Worm (Caenorhabditis elegans) whole organism, L2 larva: ENCODE data around the gene str-76.
"Not testable (repeated sequence)": the region's sequence is repeated elsewhere in the genome, so short reads cannot be mapped to it uniquely, and the experiment has no call there.

ENCODE experiments used
- aly-2 ChIP-seq: fragments of 150-350 bp; optimal IDR thresholded peaks from 2 replicates; lab custom pipeline; 2014; ENCODE audit warnings: missing biosample characterization, missing genetic modification characterization
- elt-1 ChIP-seq: fragments of 150-350 bp; optimal IDR thresholded peaks from 2 replicates; lab custom pipeline; 2014; ENCODE audit warnings: missing biosample characterization, missing genetic modification characterization
- gmeb-1 ChIP-seq: fragments of 150-350 bp; optimal IDR thresholded peaks from 2 replicates; lab custom pipeline; 2014; ENCODE audit warnings: missing biosample characterization, missing genetic modification characterization
- lin-11 ChIP-seq: fragments of 150-350 bp; sonication (generic microtip); optimal IDR thresholded peaks from 2 replicates; lab custom pipeline; 2014; ENCODE audit warnings: missing biosample characterization, missing genetic modification characterization, inconsistent platforms, mixed read lengths
- lin-39 ChIP-seq: fragments of 150-350 bp; optimal IDR thresholded peaks from 2 replicates; lab custom pipeline; 2014; ENCODE audit warnings: missing biosample characterization, missing genetic modification reagents, missing genetic modification characterization
- nhr-6 ChIP-seq: fragments of 150-350 bp; optimal IDR thresholded peaks from 2 replicates; lab custom pipeline; 2014; ENCODE audit warnings: missing biosample characterization, missing genetic modification characterization
- sma-3 ChIP-seq: sonication (generic microtip); optimal IDR thresholded peaks from 2 replicates; lab custom pipeline; 2016; ENCODE audit warnings: missing genetic modification reagents, missing genetic modification characterization, missing compliant biosample characterization
- ztf-11 ChIP-seq: sonication (generic microtip); optimal IDR thresholded peaks from 2 replicates; lab custom pipeline; 2017; ENCODE audit warnings: missing biosample characterization, missing genetic modification characterization

str-76 gene

DNA sequence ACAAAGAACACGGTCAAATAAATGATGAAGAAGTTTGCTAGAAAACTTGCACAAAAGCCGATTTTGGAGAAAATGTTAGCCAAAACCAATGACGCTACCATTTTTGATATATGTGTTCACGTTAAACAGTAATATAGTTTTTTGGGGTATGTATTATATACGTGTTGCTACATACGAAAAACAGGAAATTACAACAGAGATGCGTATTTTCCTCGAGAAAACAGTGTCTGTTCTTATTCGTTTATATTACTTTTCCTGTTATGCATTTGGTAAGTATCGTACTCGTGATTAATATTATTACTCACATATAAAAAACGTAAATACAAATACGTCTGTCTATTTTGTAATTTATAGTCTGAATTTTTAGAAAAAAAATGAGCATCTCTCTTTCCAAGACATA, at the start of gene str-76:
Gene str-76 (minus strand): TSS at position 101 of the 400 bp plus-strand sequence.
- TF ChIP-seq sma-3 (GFP tag; lab: Kevin White, UChicago); nhr-6 (tag; lab: Kevin White, UChicago); ztf-11 (tag; lab: Kevin White, UChicago): not testable (repeated sequence)

DNA sequence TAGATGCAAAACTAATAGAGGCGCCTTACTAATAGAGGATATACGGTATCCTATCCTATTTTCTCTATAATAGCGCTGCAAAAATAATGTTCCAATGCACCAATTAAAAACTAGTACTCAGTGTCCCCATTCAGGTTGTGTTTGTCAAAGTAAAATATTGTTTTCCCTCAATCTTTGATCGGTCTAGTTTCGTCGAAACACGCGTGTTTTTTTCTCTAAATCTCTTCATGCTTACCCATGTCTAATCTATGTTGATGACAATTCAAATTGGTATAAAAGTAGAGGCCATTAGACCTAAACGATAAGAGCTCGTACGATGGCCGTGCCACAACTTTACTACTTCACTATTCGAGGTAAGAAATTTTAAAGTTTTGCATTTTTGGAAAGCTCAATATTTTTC, 46.0 kb upstream of the str-76 start, which contains the start of gene gst-10:
Gene gst-10 (plus strand): TSS at position 301 of the 400 bp plus-strand sequence.
- not testable (repeated sequence) for TF ChIP-seq elt-1 (tag; lab: Kevin White, UChicago); sma-3 (GFP tag; lab: Kevin White, UChicago); lin-39

ce11 chrV:2536309-2536708, 20.9 kb upstream of the str-76 start, which contains the start of gene Y45G12C.10:
TSS of gene Y45G12C.10 (minus strand) at chrV:2536409.
- not testable (repeated sequence) for TF ChIP-seq gmeb-1 (tag; lab: Kevin White, UChicago); lin-11; aly-2 (tag; lab: Kevin White, UChicago)
